Worm (Caenorhabditis elegans) whole organism, L1 larva: Measurements from ENCODE around the gene fbxb-22.

Experiments used
- hlh-4 ChIP-seq: sonication (generic microtip); optimal IDR thresholded peaks from 2 replicates; lab custom pipeline; 2016; ENCODE audit warnings: mild to moderate bottlenecking, missing genetic modification characterization, missing compliant biosample characterization
- mdl-1 ChIP-seq, 2 experiments: fragments of 150-350 bp; optimal IDR thresholded peaks; 2 replicates each; lab custom pipeline; 2014 to 2017; ENCODE audit warnings: missing biosample characterization in 2 of 2, missing genetic modification characterization in 2 of 2, inconsistent platforms in 1 of 2
- nhr-237 ChIP-seq: fragments of 150-350 bp; optimal IDR thresholded peaks from 2 replicates; lab custom pipeline; 2014; ENCODE audit warnings: missing biosample characterization, missing genetic modification characterization
- nhr-77 ChIP-seq: fragments of 150-350 bp; optimal IDR thresholded peaks from 2 replicates; lab custom pipeline; 2014; ENCODE audit warnings: missing biosample characterization, missing genetic modification characterization
- snpc-4 ChIP-seq: fragments of 150-350 bp; optimal IDR thresholded peaks from 2 replicates; lab custom pipeline; 2014; ENCODE audit warnings: missing biosample characterization, missing genetic modification characterization

- TF ChIP-seq nhr-77 (no peak), mdl-1 (tag; optimal IDR thresholded peaks at IDR 0.05; lab: Kevin White, UChicago) (no peak), nhr-237 (no peak), hlh-4 (tag; lab: Kevin White, UChicago) (no peak), snpc-4 (tag; lab: Kevin White, UChicago) (no peak)
Measured at ce11 chrIII:11895504-11895903, 11.9 kb upstream of the fbxb-22 start.
